Worm (Caenorhabditis elegans) whole organism, L1 larva: Measurements from ENCODE around the gene riok-3.

Experiments
- fkh-8 ChIP-seq: sonication (generic microtip); optimal IDR thresholded peaks from 2 replicates; lab custom pipeline; 2016; ENCODE audit warnings: mild to moderate bottlenecking, missing genetic modification characterization, missing compliant biosample characterization
- lsy-2 ChIP-seq, 2 experiments: fragments of 150-350 bp; optimal IDR thresholded peaks; 2 replicates each; lab custom pipeline; 2014; ENCODE audit warnings: missing biosample characterization in 2 of 2, missing genetic modification characterization in 2 of 2
- sptf-1 ChIP-seq: fragments of 150-350 bp; optimal IDR thresholded peaks from 2 replicates; lab custom pipeline; 2014; ENCODE audit warnings: missing biosample characterization, missing genetic modification characterization
- sup-37 ChIP-seq: fragments of 200-800 bp; sonication (Bioruptor generic); optimal IDR thresholded peaks from 2 replicates; lab custom pipeline; 2018; ENCODE audit warnings: mild to moderate bottlenecking, missing genetic modification characterization, missing compliant biosample characterization
- ztf-11 ChIP-seq, 2 experiments: sonication (generic microtip); optimal IDR thresholded peaks; 2 replicates each; lab custom pipeline; 2016 to 2017; ENCODE audit warnings: missing genetic modification characterization in 2 of 2, missing biosample characterization in 1 of 2, missing compliant biosample characterization in 1 of 2
- ztf-4 ChIP-seq: fragments of 150-350 bp; optimal IDR thresholded peaks from 2 replicates; lab custom pipeline; 2014; ENCODE audit warnings: missing biosample characterization, missing genetic modification characterization

DNA sequence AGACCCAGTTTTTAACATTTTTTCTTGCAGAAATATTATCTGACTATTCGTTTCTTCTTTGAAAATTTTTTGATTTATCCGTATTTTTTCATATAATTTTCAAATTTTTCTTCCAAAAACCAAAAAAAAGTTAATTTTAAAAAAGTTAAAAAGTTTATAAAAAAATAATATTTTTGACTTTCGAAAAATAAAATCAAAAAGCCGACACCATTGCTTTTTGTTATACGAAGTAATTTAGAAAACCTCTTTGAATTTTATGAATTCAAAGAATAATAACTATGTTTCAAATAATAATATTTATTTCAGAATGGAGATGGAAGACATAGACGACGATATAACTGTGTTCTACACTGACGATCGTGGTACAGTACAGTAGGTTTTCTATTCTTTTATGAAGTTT, 30.1 kb upstream of the riok-3 start, which contains the start of gene K11H3.8:
- TF ChIP-seq sptf-1 (no peak), sup-37 (GFP tag; lab: Kevin White, UChicago) (no peak), lsy-2 (tag; optimal IDR thresholded peaks at IDR 0.05; lab: Kevin White, UChicago) (no peak), ztf-4 (tag; lab: Kevin White, UChicago) (no peak), fkh-8 (no peak), ztf-11 (tag; optimal IDR thresholded peaks at IDR 0.05; lab: Kevin White, UChicago) (no peak)
